Fruit fly (Drosophila melanogaster): ENCODE results near the gene B9d2.

Gene B9d2

dm6 chr2L:6098479-6099269, 31.8 kb downstream of the B9d2 start, which contains the start of gene CG9175 (continued):
- TF ChIP-seq CG2678 (tag; optimal IDR thresholded peaks at IDR 0.05) (peak; percentile 36), Dll (GFP tag; IDR thresholded peaks at IDR 0.05; ENCODE audit: partially characterized antibody) (peak; percentile 95), Tbp (GFP tag; optimal IDR thresholded peaks at IDR 0.05) (no peak), vnd (GFP tag; IDR thresholded peaks at IDR 0.05; ENCODE audit: partially characterized antibody) (peak; percentile 87), CG7556 (GFP tag; optimal IDR thresholded peaks at IDR 0.05) (peak; percentile 2), Mes4 (GFP tag; optimal IDR thresholded peaks at IDR 0.05) (no peak), chinmo (GFP tag; IDR thresholded peaks at IDR 0.05; ENCODE audit: partially characterized antibody) (peak; percentile 99), onecut (GFP tag; IDR thresholded peaks at IDR 0.05) (peak; percentile 64; the same call in 1 of the 2 replicates), tna (GFP tag; IDR thresholded peaks at IDR 0.05; ENCODE audit: partially characterized antibody) (peak; percentile 93), CG1792 (GFP tag; optimal IDR thresholded peaks at IDR 0.05) (peak; percentile 15), phol (tag; optimal IDR thresholded peaks at IDR 0.05) (peak; percentile 51), gt (GFP tag; IDR thresholded peaks at IDR 0.05) (no peak), dpn (GFP tag; optimal IDR thresholded peaks at IDR 0.05) (peak; percentile 40 to 45), CG14667 (GFP tag; IDR thresholded peaks at IDR 0.05) (no peak), mam (GFP tag; optimal IDR thresholded peaks at IDR 0.05) (peak; percentile 63), amos (GFP tag; IDR thresholded peaks at IDR 0.05; ENCODE audit: partially characterized antibody) (peak; percentile 98), bbx (GFP tag; IDR thresholded peaks at IDR 0.05; ENCODE audit: partially characterized antibody) (peak; percentile 97), B-H2 (GFP tag; optimal IDR thresholded peaks at IDR 0.05) (peak; percentile 65), NK7.1 (GFP tag; optimal IDR thresholded peaks at IDR 0.05) (no peak), CG2120 (GFP tag; optimal IDR thresholded peaks at IDR 0.05) (peak; percentile 61), wdn (GFP tag; IDR thresholded peaks at IDR 0.05) (no peak), CG11695 (GFP tag; IDR thresholded peaks at IDR 0.05) (0 out of 3 replicates have a peak, but pooled peaks have one; percentile 37), zfh1 (GFP tag; IDR thresholded peaks at IDR 0.05) (peak; percentile 4; the same call in 1 of the 3 replicates), ATbp (GFP tag; optimal IDR thresholded peaks at IDR 0.05) (no peak), disco-r (GFP tag; optimal IDR thresholded peaks at IDR 0.05) (no peak), CG17361 (GFP tag; IDR thresholded peaks at IDR 0.05) (peak; percentile 19; the same call in 1 of the 3 replicates), tin (GFP tag; optimal IDR thresholded peaks at IDR 0.05) (peak; percentile 33), CG17829 (tag; optimal IDR thresholded peaks at IDR 0.05) (peak; percentile 74), mld (GFP tag; IDR thresholded peaks at IDR 0.05; ENCODE audit: partially characterized antibody) (peak; percentile 88), CG12769 (tag; optimal IDR thresholded peaks at IDR 0.05) (no peak), dmrt99B (tag; optimal IDR thresholded peaks at IDR 0.05) (no peak), HLH54F (GFP tag; optimal IDR thresholded peaks at IDR 0.05) (peak; percentile 22), Trl (optimal IDR thresholded peaks at IDR 0.05) (no peak), Trl (GFP tag; optimal IDR thresholded peaks at IDR 0.05) (peak; percentile 12), CG6689 (GFP tag; IDR thresholded peaks at IDR 0.05) (no peak), btn (GFP tag; optimal IDR thresholded peaks at IDR 0.05) (no peak), CG4617 (GFP tag; optimal IDR thresholded peaks at IDR 0.05; ENCODE audit: borderline replicate concordance) (peak; percentile 96), NC2α (GFP tag; optimal IDR thresholded peaks at IDR 0.05) (no peak), bsh (GFP tag; optimal IDR thresholded peaks at IDR 0.05) (peak in 1 of 2 experiments; percentile 24), CG3995 (GFP tag; optimal IDR thresholded peaks at IDR 0.05) (peak; percentile 40), grau (tag; optimal IDR thresholded peaks at IDR 0.05) (peak; percentile 46), wek (GFP tag; optimal IDR thresholded peaks at IDR 0.05) (peak; percentile 23), Dad (GFP tag; optimal IDR thresholded peaks at IDR 0.05) (peak; percentile 46), ash1 (GFP tag; optimal IDR thresholded peaks at IDR 0.05) (peak; percentile 28), CG12659 (GFP tag; optimal IDR thresholded peaks at IDR 0.05) (peak; percentile 88), croc (GFP tag; conservative IDR thresholded peaks at IDR 0.05) (no peak), caup (GFP tag; optimal IDR thresholded peaks at IDR 0.05; ENCODE audit: severe bottlenecking) (peak; percentile 39), CG1602 (GFP tag; optimal IDR thresholded peaks at IDR 0.05) (no peak), CG1024 (GFP tag; IDR thresholded peaks at IDR 0.05) (no peak)

Measured in whole organism, embryonic.